Worm (Caenorhabditis elegans): Measurements from ENCODE around the gene fbxa-138.

The fbxa-138 gene

DNA sequence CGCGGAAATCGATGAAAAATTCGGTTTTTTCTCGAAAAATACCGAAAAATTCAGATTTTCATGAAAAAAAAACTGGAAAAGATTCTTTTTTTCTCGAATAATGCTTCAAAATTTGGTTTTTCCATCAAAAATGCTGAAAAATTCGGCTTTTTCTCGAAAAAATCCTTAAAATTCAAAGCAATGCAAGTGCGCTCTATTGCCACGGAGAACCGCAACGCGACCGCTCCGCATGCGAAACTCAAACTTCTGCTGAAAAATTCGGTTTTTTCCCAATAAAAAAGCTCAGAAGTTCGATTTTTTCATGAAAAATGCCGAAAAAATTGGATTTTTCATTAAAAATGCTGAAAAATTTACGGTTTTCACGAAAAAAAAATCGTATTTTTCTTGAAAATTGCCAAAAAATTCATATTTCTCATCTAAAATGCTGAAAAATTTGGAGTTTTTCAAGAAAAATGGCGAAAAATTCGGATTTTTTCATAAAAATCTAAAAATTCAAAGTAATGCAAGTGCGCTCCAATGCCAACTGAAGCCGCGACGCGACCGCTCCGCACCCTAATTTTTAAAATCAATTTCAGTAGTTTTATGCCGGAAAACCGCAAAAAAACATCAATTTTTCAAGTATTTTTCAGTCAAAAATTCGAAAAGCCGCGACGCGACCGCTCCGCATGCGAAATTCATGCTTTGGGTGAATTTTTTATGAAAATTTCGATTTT, 29.2 kb upstream of the fbxa-138 start:
- TF ChIP-seq W03F9.2 (tag; optimal IDR thresholded peaks at IDR 0.05) (no peak), dao-5 (tag; optimal IDR thresholded peaks at IDR 0.05) (no peak), him-1 (tag; optimal IDR thresholded peaks at IDR 0.05) (no peak)

DNA sequence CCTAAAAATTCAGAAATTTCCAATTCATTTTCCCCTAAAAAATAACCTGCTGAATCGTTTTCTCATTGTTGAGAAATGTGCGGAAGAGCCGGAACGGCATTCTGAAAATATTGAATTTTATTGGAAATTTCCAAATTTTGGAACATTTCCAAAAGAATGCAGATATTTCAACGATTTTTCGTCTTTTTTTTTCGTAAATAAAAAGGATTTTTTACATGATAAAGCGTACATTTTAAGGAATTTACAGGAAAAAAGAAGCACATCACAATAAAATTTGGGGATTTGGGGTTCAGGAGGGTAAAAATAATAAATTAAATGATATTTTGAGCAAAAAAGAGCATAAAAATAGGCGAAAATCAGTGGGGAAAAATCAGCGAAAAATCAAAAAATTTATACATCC, 25.1 kb upstream of the fbxa-138 start, which contains the start of gene Y82E9BR.22:
Gene Y82E9BR.22, minus strand, starts transcription at position 101 of the 400 bp plus-strand sequence.
- TF ChIP-seq dao-5 (tag; optimal IDR thresholded peaks at IDR 0.05) (no peak), him-1 (tag; optimal IDR thresholded peaks at IDR 0.05) (no peak), W03F9.2 (tag; optimal IDR thresholded peaks at IDR 0.05) (no peak)

DNA sequence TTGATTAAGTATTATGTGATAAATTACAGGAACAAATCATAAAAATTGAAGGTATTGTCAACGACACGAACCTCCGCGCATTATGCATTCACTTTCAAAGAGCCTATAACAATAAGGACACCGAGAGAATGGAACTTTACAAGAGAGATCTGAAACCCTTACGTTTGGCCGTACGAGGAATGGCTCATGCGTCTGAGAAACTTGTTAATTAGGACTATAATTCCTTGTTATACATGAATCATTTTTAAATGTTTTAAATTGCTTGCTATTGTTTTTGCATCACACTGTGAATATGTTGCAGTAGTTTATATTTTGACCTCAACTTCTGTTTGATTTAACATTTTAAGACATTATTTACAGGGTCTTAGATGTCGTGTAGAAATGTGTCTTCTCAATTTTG, 19.1 kb upstream of the fbxa-138 start, which contains the start of gene pals-18:
Gene pals-18, plus strand, starts transcription at position 301 of the 400 bp plus-strand sequence.
- TF ChIP-seq him-1 (tag; optimal IDR thresholded peaks at IDR 0.05) (no peak), W03F9.2 (tag; optimal IDR thresholded peaks at IDR 0.05) (no peak), dao-5 (tag; optimal IDR thresholded peaks at IDR 0.05) (no peak)

DNA sequence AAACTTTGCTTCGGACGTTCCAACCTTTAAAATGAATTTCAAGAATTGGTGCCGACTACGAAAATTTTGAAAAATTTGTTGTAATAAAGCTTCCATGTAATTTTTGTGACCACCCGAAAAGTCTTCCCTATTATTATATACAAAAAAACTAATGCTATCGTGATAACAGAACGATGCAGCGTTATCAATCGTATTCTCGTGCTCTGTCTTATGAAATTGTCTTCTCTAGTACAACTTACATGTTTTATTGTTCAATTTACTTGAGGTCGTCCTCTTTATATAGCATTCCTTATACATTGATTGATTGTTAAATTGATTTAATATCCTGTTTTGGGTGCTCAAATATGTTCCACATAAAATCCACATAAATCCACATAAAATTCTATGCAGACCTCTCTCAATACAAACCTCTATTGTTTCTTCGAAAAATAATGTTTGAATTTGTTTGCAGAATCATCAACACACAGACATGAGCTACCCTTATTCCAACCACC, 17.5 kb upstream of the fbxa-138 start, which contains the start of gene pals-19:
Gene pals-19, plus strand, starts transcription at position 444 of the 494 bp plus-strand sequence.
- TF ChIP-seq dao-5 (tag; optimal IDR thresholded peaks at IDR 0.05) = no peak
- no peak for TF ChIP-seq him-1 (tag; optimal IDR thresholded peaks at IDR 0.05)
- TF ChIP-seq W03F9.2 (tag; optimal IDR thresholded peaks at IDR 0.05) = no peak

DNA sequence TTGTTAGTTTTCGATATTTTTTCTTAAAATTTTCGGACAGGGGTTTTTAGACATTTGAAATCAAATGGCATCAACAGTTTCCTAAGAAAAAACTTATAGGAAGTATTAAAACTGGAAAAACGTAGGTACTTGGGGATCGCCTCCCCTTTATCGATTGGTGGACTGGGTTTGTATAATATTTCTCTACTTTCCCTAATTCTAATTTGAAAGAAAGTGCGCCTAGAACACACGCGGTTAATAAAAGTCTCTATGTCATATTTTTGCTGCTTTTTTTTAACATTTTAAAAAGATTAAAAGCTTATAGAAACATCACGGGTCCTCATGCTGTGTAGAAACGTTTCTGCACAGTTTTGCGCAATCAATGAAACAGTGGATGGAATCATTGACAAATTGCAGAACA, 15.6 kb upstream of the fbxa-138 start, which contains the start of gene pals-16:
Gene pals-16, plus strand, starts transcription at position 301 of the 400 bp plus-strand sequence.
- no peak for TF ChIP-seq W03F9.2 (tag; optimal IDR thresholded peaks at IDR 0.05)
- TF ChIP-seq him-1 (tag; optimal IDR thresholded peaks at IDR 0.05) = no peak
- TF ChIP-seq dao-5 (tag; optimal IDR thresholded peaks at IDR 0.05) = no peak

DNA sequence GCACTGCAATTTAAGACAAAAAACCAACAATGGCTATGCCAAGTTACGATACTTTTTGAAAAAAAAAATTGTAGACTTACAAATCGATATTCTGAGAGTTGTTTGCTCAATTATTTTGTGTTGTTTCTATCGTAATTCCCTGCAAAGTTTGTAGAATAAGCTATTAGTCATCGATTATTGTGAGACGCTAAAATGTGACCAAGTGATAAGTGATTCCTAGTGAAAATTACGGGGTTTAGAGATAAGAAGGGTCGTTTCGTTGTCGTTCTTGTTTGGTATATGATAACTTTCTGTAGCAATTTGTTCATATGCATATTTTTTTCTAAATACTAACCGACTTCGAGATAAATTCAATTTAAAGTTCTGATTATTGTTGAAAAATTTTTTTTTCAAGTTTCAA, 14.1 kb upstream of the fbxa-138 start:
- TF ChIP-seq W03F9.2 (tag; optimal IDR thresholded peaks at IDR 0.05) (no peak), dao-5 (tag; optimal IDR thresholded peaks at IDR 0.05) (no peak), him-1 (tag; optimal IDR thresholded peaks at IDR 0.05) (no peak)

DNA sequence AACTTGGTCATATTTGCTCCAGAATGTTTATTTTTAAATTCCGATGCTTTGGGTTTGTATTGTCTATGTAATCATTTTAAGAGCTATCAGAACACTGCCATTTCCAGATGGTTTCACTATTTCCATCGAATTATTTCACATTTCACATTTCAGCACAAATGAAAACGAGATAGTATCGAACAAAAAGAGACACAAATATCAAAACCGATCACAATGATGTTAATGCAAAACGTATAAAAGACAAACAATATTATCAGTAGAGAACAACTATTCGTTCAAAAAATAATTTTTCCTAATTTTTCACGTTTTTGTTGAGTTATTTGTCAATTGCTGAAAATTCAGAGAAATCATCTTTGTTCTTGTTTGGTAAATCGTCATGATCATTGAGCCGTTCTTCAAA, 11.3 kb upstream of the fbxa-138 start:
- TF ChIP-seq dao-5 (tag; optimal IDR thresholded peaks at IDR 0.05) (no peak), him-1 (tag; optimal IDR thresholded peaks at IDR 0.05) (no peak), W03F9.2 (tag; optimal IDR thresholded peaks at IDR 0.05) (no peak)

DNA sequence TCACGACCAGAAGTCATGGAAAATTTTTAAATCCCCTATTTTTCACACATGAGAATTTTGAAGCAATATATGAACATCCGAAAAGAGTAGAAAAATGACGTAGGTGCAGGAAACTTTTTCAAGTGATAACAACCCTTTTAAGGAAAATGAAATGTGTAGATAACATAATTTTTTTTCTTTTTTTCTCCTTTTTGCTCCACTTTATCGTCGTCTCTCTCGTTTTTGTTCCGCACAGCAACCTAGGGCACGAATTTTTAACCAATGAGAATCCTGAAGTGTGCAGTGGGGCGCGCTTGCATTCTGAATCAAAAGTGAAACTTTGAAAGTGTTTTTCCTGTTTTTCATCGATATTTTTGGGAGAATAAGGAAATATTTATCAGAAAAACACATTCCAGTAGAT, 8.7 kb upstream of the fbxa-138 start:
- TF ChIP-seq dao-5 (tag; optimal IDR thresholded peaks at IDR 0.05) = no peak
- no peak for TF ChIP-seq him-1 (tag; optimal IDR thresholded peaks at IDR 0.05)
- no peak for TF ChIP-seq W03F9.2 (tag; optimal IDR thresholded peaks at IDR 0.05)

DNA sequence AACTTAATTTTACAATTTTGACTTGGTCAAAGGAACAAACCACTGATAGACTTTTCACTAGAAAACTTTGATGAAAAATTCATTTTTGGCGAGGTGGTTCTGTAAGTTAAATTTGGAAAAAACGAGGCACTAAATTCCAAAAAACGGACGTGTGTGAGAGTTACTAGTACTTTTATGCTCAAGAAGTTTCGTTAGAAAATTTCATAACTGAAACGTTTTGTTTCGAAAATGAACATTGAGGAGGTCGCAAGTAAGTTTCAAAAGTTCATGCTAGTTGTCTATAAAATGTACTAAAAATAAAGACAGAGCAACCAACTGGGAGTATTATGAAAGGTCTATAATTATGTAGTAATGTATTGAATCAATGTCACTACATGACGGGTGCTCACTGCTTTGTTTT, 7.7 kb upstream of the fbxa-138 start, which contains the start of gene pals-17:
Gene pals-17, minus strand, starts transcription at position 101 of the 400 bp plus-strand sequence.
- TF ChIP-seq W03F9.2 (tag; optimal IDR thresholded peaks at IDR 0.05) (no peak), dao-5 (tag; optimal IDR thresholded peaks at IDR 0.05) (no peak), him-1 (tag; optimal IDR thresholded peaks at IDR 0.05) (no peak)

DNA sequence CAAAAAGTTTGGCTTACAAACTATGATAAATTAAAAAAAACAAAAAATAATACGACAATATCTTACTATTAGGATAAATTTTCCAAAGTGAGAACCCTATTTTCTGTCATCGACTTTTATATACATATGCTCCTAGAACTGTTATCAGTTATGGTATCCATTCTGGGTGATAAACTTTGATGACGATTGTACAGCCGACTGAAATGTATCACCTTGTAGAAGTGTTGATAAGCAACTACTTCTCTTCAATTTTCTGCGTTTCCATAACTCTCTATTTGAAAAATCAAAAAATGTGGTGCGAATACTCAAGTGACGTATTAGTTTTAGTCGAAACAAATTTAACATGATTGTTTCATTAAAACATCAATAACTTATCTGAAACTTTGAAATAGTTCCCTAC, 5.9 kb upstream of the fbxa-138 start:
- no peak for TF ChIP-seq him-1 (tag; optimal IDR thresholded peaks at IDR 0.05)
- no peak for TF ChIP-seq W03F9.2 (tag; optimal IDR thresholded peaks at IDR 0.05)
- no peak for TF ChIP-seq dao-5 (tag; optimal IDR thresholded peaks at IDR 0.05)

DNA sequence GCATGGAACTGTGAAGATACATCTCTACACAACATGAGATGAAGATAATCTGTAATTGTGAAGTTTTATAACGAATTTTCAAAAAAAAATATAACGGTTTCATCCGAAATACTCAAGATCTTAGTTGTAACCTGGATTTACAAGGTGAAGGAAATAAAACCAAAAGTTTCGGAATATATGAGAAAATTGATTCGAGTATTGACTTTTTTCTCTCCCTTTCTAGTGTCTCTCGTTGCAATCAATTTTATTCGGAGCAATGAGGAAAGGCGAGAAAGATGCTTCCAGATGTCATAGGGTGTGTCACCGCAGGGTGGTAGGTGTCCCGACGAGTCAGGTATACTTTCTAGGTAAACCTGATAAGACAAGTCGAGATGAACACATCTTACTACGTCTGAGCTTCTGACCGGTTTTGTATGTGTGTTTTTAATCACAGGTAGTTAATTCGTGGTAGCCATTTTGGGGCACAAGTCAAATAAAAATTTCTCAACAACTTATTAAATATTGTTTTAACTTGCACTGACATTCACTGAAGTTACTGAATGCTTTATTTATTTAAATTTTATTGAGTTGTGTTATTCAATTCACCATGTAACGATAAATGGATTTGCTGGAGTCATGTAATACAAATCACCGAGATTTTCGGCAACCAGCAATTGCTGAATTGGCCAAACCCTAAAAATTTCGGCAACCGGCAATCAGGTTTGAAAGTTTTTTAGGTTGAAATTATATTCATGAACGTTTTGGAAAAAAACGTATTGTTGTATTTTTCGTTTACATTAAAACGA, 4.4 kb upstream of the fbxa-138 start, which contains the start of gene pals-20:
Gene pals-20, minus strand, starts transcription at position 51 of the 785 bp plus-strand sequence.
- TF ChIP-seq W03F9.2 (tag; optimal IDR thresholded peaks at IDR 0.05) (no peak), dao-5 (tag; optimal IDR thresholded peaks at IDR 0.05) (no peak), him-1 (tag; optimal IDR thresholded peaks at IDR 0.05) (no peak)

DNA sequence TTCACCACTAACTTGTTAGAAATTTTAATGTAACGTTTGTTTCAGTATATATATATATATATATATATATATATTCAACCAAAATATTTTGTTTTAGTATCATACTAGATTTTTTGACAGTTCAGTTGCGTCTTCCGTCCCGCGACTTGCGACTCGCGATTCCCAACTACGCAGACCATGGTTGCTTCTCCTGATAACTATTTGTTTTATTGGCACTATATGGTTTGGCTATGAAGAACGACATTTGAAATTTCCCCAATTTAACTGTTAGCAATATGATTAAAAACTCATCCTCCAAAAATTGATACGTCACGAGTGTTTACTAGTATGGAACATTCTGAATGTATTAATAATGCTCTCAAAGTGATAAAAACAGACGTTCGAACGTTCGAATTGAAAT, 642 bp upstream of the fbxa-138 start:
- no peak for TF ChIP-seq W03F9.2 (tag; optimal IDR thresholded peaks at IDR 0.05)
- TF ChIP-seq him-1 (tag; optimal IDR thresholded peaks at IDR 0.05) = no peak
- TF ChIP-seq dao-5 (tag; optimal IDR thresholded peaks at IDR 0.05) = no peak

DNA sequence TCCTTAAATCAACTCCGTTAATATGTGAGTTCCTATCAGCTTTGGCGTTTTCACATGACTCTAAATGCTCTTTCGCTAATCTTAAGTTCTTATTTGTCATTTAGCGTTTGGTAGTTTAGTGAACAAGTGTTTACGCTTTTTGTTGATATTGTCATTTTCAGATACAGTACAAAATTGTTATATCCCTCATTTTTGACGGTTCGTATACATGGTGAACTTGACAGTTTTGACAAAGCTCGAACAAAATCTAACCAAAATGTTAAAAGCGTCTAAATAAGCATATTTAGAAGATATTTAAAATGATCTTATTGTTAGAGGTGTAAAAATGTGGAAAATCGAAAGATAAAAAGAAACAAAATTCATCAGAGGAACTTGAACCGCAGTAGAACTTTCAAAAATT, 569 bp downstream of the fbxa-138 start:
- TF ChIP-seq him-1 (tag; optimal IDR thresholded peaks at IDR 0.05) (no peak), dao-5 (tag; optimal IDR thresholded peaks at IDR 0.05) (no peak), W03F9.2 (tag; optimal IDR thresholded peaks at IDR 0.05) (no peak)
